Worm (Caenorhabditis elegans) whole organism, L4/young adult: Measurements from ENCODE around the gene nlp-80.
"Not testable (repeated sequence)": the region's sequence is repeated elsewhere in the genome, so short reads cannot be mapped to it uniquely, and the experiment has no call there.

Experiments
- W03F9.2 ChIP-seq: fragments of 150-350 bp; optimal IDR thresholded peaks from 2 replicates; lab custom pipeline; 2014; ENCODE audit warnings: missing biosample characterization, missing genetic modification characterization
- dao-5 ChIP-seq: sonication (generic microtip); optimal IDR thresholded peaks from 2 replicates; lab custom pipeline; 2016; ENCODE audit warnings: missing genotype, missing genetic modification characterization, moderate library complexity, missing compliant biosample characterization
- him-1 ChIP-seq: sonication (generic microtip); optimal IDR thresholded peaks from 2 replicates; lab custom pipeline; 2016; ENCODE audit warnings: missing genotype, missing genetic modification reagents, missing genetic modification characterization, missing compliant biosample characterization

The nlp-80 gene

DNA sequence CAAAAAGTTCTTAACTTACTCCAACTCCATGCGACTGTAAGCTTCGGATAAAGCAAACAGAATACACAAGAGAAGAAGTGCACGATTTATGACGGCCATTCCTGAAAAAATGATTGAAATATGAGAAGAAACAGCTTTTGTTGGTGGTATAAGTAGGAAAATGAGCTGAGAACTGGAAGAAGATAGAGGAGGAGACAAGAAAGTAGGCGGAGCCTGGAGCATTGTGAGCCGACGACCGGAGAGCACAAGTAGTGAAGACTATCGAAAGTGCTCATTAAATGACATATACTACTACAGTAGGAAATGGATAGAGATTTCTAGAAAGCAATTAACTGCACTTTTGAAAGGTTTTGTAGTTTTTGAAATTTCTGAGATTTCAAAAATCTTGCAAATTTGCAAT, at the start of gene nlp-80:
nlp-80 (minus strand) TSS at position 101 of the 400 bp plus-strand sequence.
- no peak for TF ChIP-seq him-1
- TF ChIP-seq W03F9.2 (tag; lab: Kevin White, UChicago): no peak
- no peak for TF ChIP-seq dao-5

DNA sequence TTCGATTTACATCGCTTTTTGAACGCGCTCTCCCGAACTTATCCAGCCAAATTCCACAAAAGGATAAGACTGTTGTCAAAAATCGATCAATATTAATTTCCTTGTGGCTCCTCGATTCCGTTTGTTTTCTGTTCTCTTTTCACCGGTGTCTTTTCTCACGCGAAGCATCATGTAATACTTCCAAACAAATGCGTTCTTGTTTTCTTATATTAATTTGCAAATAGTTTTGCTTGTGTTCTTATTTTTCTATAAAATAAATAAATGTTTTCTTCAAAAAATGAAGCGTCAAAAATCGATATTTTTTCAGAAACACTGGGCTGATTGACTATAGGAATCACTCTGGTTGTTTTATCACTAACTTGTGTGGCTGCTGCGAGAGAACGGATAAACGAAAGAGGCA, 48.2 kb upstream of the nlp-80 start, which contains the start of gene math-33:
math-33 (plus strand) TSS at position 301 of the 400 bp plus-strand sequence.
- no peak for TF ChIP-seq him-1
- TF ChIP-seq W03F9.2 (tag; lab: Kevin White, UChicago): no peak
- no peak for TF ChIP-seq dao-5

DNA sequence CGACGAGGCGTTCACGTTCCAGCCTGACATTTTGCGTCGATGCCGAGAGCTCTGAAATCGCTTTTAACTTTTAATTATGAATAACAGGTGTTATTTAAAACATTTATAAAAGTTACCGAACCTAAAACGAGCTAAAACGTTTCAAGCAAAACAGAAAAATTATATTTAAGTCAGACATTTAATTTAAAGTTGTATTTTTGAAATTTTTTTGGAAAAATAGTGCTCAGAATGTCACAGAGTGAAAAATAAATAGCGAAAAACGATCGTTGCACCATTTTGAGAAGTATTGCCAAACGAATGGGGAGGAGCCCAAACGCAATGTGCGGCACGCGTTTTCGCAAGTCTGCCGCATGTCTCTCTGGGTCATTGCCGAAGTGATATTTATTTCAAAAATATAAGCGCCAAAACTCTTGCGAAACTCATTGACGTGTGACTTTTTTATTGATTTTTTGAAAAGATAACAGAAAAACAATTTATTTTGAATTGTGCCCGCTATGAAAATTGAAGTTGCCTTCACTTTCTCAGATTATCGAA, 47.7 kb upstream of the nlp-80 start, which contains the start of gene erfa-3:
erfa-3 (minus strand) TSS at position 51 of the 534 bp plus-strand sequence.
- no peak for TF ChIP-seq him-1
- TF ChIP-seq W03F9.2 (tag; lab: Kevin White, UChicago): peak; percentile 68

DNA sequence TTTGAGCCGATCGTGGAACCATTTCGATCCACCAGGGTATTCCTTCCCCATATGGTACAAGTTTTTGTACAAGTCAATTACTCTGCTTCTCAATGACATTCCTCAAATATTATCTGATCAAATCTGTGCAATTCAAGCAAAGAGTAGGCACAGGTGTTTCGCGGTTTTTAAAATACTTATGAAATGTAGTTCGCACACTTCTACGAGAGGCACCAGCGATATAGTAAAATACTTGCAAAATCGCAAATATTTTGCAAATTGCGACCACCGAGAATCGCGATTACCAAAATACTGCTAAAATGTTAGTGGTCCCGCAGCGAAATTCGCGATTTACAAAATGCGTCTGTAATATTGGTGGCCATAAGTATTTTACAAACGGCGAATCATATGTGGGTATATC, 44.2 kb upstream of the nlp-80 start, which contains the start of gene Y42A5A.5:
Y42A5A.5 (minus strand) TSS at position 101 of the 400 bp plus-strand sequence.
- not testable (repeated sequence) for TF ChIP-seq him-1; W03F9.2 (tag; lab: Kevin White, UChicago); dao-5

DNA sequence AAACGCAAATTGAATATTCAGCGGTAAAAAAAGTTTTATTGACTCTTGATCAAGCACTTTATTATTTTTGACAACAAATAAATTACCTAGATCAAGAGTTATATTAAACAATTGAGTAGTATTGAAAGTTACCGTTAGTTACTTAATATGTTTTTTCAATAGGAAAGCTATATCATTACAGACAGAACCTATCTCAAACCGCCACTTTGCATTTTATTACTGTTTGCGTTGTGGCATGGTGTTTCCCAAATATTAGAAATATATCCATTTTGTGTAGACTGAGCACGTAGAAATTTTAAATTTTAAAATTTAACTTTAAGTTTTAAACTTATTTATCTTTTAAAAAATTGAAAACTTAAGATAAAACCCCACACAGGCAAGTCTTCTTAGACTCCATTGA, 39.0 kb upstream of the nlp-80 start:
- TF ChIP-seq W03F9.2 (tag; lab: Kevin White, UChicago): no peak
- TF ChIP-seq dao-5: no peak
- no peak for TF ChIP-seq him-1

DNA sequence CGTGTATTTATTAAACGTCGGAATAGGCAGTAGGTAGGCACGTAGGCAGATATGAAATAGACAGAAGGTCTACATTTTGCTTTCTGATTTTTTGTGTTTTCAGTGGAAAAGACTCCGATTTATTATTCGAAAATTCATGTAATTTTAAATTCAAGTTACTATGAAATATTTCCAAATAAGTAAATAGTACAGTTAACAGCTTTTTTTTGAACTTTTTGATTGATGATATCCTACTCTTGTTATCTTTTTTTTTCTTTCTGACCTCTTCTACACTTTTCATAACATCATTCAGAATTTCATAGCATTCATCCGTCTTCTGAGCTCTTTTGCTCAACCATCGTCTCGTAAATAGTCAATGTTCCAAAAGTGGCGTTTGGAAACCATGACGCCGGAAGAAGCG, 33.2 kb upstream of the nlp-80 start, which contains the start of gene cdkl-1:
cdkl-1 (plus strand) TSS at position 301 of the 400 bp plus-strand sequence.
- no peak for TF ChIP-seq him-1

DNA sequence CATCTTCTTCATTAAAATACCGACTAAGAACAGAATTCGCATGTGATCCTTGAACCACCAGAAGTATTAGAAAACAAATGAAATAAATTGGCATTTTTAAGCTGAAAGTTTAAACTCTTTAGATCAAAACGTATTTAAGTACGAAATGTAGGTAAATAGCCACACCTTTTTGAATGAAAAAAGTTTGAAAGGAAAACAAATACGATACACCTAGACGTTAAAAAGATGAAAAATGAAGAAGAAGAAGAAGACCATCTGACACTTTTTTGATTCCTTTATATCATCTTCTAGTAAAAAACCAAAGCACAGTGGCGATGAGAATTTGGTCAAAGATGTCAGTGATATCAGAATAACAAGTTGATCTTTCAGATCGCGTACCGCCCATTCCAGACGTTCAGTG, 30.5 kb upstream of the nlp-80 start, which contains the start of gene Y42A5A.3:
Y42A5A.3 (minus strand) TSS at position 101 of the 400 bp plus-strand sequence.
- TF ChIP-seq him-1 (no peak), W03F9.2 (tag; lab: Kevin White, UChicago) (no peak), dao-5 (no peak)

DNA sequence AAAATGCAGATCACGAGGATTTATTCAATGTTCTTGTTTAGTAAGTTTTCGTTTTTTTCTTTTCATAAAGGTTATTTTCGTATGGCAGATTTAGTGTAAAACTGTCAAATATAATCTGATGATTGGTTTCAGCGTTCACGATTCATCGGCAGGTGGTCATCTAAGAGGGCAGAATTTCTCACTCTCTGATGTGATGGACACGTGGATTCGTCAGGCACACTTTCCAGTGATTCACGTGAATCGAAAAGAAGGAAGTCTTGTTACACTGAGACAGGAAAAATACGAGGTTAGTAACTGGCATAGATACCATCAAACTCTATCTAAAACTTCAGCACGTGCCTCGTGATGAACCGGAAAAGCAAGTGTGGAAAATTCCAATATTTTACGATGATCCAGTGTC, 29.3 kb upstream of the nlp-80 start:
- TF ChIP-seq W03F9.2 (tag; lab: Kevin White, UChicago) (no peak), him-1 (no peak)

DNA sequence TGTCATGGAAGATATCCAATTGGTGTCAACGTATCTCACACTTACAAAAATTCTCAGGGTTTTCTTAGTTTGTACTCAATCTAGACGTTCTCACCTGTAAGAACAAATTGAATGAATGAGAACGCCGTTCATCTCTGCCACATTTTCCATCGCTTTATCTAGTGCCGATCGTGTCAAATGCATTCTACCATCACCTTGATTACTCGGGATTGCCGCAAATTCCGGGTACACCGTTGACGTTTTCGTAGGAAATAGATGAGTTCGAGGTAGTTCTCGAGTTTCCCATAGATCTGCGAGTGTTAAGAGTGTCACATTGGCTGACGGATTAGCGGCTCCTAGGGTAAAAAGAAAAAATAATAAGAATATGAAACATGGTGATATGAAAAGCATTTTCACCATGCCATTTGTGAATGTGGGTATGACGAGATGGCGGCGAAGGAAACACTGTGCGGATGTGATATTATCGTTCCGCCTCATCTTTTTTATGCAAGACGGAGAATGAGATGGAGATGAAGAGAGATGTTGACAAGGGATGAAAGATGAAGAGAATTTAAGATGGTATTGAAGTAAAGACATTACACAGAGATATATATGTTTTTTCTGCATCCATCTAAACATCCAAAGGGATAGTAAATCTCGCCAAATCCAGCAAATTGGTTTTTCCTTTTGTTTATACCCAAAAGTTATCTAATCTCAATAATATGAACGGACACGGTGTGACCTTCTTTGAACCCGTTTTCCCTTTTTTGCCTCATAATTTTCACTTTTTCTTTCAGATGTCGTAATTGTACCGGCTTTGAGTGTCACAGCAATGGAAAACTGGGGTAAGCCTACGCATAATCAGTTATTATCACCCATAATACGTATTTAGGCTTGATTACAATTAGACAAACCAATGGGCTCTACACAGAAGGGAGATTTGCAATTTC, 28.0 kb upstream of the nlp-80 start, which contains the start of gene lact-8:
lact-8 (minus strand) TSS at position 445 of the 929 bp plus-strand sequence.
- TF ChIP-seq dao-5 (no peak), W03F9.2 (tag; lab: Kevin White, UChicago) (no peak), him-1 (no peak)

DNA sequence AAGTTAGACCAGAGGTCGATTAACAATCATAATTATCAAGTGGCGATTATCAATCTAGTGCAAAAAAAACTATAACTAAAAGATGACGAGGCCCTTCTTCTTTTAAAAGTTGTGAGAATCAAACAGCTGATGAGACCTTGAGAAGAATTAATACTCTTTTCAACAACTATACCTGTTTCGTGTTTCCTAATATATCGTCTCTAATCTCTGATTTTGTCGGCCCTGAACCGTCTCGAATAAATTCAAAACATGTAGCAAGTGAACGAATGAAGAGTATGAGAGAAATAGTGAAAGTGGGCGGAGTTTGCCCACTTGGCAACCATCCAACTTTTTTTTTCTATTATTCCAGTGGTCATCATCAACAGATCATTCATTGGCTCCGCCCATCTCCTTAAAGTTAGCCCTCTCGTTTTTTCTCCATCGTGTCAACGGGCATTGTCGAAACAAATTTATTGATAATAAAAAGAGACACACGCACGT, 22.1 kb upstream of the nlp-80 start, which contains the start of gene Y42A5A.1:
Y42A5A.1 (plus strand) TSS at position 430 of the 480 bp plus-strand sequence.
- no peak for TF ChIP-seq dao-5
- no peak for TF ChIP-seq W03F9.2 (tag; lab: Kevin White, UChicago)
- TF ChIP-seq him-1: no peak

DNA sequence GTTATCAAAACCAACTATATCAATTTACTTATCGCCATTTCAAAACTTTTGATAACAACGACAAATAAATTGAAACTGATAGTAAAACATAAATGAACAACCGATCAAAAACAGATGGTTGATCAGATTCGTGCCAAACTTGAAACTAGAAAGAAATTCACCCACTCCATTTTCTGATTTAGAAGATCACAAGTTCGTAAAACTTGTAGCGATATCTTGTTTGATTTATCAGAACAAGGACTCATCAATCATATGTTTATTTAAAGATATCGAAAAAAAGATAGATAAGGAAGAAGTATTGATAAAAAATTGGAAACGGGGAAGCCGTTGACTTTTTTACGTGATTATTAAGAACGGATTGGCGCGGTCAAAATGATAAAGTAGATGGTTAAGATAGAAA, 21.7 kb upstream of the nlp-80 start:
- TF ChIP-seq dao-5 (no peak), W03F9.2 (tag; lab: Kevin White, UChicago) (no peak), him-1 (no peak)

DNA sequence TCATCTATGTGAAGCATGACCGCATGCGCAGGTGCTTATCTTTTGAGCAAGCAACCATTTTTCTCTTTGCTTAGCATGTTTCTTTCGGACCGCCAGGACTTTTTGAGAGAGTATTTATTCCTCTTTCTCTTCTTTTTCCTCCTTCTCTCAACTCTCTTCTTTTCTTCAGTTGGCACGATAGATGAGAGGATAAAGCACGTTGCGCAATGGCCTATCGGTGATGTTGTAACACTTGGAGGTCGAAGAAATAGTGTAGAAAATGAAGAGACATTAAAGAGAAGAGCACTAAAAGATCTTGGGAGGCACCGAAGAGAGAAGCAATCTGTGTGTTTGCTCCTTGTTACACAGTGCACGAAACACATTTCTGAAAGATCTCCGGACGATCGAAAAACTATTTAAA, 18.3 kb upstream of the nlp-80 start:
- TF ChIP-seq dao-5 (no peak), him-1 (no peak), W03F9.2 (tag; lab: Kevin White, UChicago) (no peak)

DNA sequence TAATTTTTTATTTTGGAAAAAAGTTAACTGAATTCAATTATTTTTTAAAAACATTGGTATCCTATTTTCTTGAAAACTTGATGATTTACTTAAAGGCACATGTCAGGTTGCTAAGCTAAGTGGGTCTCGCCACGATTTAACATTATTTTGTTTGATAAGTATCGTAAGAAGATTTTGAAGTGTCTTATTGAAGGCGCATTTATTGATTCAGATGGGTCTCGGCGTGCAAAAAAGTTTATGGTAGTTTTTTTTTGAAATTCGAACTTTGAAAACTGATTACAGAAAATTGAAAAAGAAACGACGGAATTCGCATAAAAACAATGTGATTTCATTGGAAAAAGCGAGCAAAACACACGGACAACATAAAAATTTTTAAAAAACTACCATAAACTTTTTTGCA, 17.6 kb upstream of the nlp-80 start:
- no peak for TF ChIP-seq W03F9.2 (tag; lab: Kevin White, UChicago)
- no peak for TF ChIP-seq dao-5

DNA sequence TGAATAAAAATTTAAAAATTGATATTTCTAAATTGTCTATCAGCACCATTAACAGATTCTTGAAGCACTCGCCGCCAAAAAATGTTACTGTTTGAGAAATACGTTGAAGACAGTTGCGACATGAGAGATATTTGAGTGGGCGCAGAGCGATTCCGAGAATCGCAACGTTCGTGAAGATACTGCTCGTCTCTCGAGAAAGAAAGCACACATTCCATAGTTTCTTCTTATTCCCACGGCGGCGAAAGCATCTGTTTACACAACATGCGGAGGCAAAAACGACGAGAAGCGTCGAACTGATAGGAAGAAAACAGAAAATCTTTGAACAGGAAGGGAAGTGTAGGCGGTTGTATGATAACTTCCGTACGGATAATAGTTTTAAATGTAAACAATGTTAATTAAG, 17.1 kb upstream of the nlp-80 start:
- no peak for TF ChIP-seq dao-5
